Worm (Caenorhabditis elegans): ENCODE results near the gene cyp-33C2.

DNA sequence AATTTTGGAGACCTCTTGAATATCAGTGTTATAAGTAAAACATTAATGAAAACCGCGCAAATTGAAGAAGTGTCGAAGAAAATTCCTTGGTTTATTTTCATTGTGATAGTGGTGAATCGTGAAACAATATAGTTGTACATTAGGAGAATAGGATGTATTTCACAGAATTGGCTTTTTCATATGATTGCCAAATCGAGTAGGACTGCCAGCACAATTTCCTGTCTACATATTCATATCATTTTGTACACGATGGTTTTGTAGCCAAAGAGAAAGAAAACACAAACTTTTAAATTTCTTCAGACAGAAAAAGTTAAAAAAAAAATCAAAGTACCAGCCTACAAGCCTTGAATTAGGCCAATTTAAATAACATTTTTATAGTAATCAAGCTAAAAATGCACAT, 19.6 kb upstream of the cyp-33C2 start, which contains the start of gene str-255:
- no peak for TF ChIP-seq nhr-12 (tag; optimal IDR thresholded peaks at IDR 0.05)
- no peak for TF ChIP-seq unc-39 (tag; optimal IDR thresholded peaks at IDR 0.05)
- no peak for TF ChIP-seq elt-3 (tag; optimal IDR thresholded peaks at IDR 0.05)
- TF ChIP-seq lin-13 (tag; optimal IDR thresholded peaks at IDR 0.05): no peak
- no peak for TF ChIP-seq pha-4 (tag; optimal IDR thresholded peaks at IDR 0.05)
- no peak for TF ChIP-seq nhr-237 (tag; optimal IDR thresholded peaks at IDR 0.05)

Data from whole organism, mixed stage, embryonic.